Worm (Caenorhabditis elegans) whole organism, L3 larva: ENCODE data around the gene nas-13.
A peak's percentile ranks its signal among the peaks of the same experiment; 100 is the strongest.

Experiments
- ceh-82 ChIP-seq: fragments of 150-350 bp; optimal IDR thresholded peaks from 2 replicates; lab custom pipeline; 2014; ENCODE audit warnings: missing biosample characterization, missing genetic modification characterization
- daf-12 ChIP-seq: fragments of 150-350 bp; optimal IDR thresholded peaks from 2 replicates; lab custom pipeline; 2014; ENCODE audit warnings: missing biosample characterization, missing genetic modification reagents, missing genetic modification characterization
- elt-2 ChIP-seq: sonication (generic microtip); optimal IDR thresholded peaks from 2 replicates; lab custom pipeline; 2016; ENCODE audit warnings: missing genetic modification reagents, mild to moderate bottlenecking, missing genetic modification characterization, missing compliant biosample characterization
- elt-3 ChIP-seq, 3 experiments: fragments of 150-350 bp in 1 of 3; sonication (generic microtip) in 2 of 3; optimal IDR thresholded peaks; 2 replicates in 2 of 3; 4 replicates in 1 of 3; lab custom pipeline; 2014 to 2017; ENCODE audit warnings: missing biosample characterization in 3 of 3, missing genetic modification characterization in 3 of 3
- fkh-10 ChIP-seq: sonication (generic microtip); optimal IDR thresholded peaks from 2 replicates; lab custom pipeline; 2017; ENCODE audit warnings: missing biosample characterization, missing genetic modification reagents, missing genetic modification characterization
- lin-39 ChIP-seq: fragments of 150-350 bp; optimal IDR thresholded peaks from 2 replicates; lab custom pipeline; 2018; ENCODE audit warnings: missing biosample characterization, missing genetic modification reagents, missing genetic modification characterization
- mdl-1 ChIP-seq: fragments of 150-350 bp; optimal IDR thresholded peaks from 2 replicates; lab custom pipeline; 2014; ENCODE audit warnings: missing biosample characterization, missing genetic modification characterization
- nhr-76 ChIP-seq: fragments of 150-350 bp; sonication (generic microtip); optimal IDR thresholded peaks from 5 replicates; lab custom pipeline; 2014; ENCODE audit warnings: missing biosample characterization, missing genetic modification characterization
- nhr-77 ChIP-seq: fragments of 150-350 bp; optimal IDR thresholded peaks from 2 replicates; lab custom pipeline; 2014; ENCODE audit warnings: missing biosample characterization, missing genetic modification characterization
- snpc-4 ChIP-seq: fragments of 150-350 bp; optimal IDR thresholded peaks from 2 replicates; lab custom pipeline; 2014; ENCODE audit warnings: missing biosample characterization, missing genetic modification characterization
- unc-62 ChIP-seq: fragments of 150-350 bp; sonication (generic microtip); optimal IDR thresholded peaks from 4 replicates; lab custom pipeline; 2014; ENCODE audit warnings: missing biosample characterization, missing genetic modification reagents, missing genetic modification characterization
- ztf-4 ChIP-seq: fragments of 150-350 bp; optimal IDR thresholded peaks from 2 replicates; lab custom pipeline; 2014; ENCODE audit warnings: missing biosample characterization, missing genetic modification characterization

DNA sequence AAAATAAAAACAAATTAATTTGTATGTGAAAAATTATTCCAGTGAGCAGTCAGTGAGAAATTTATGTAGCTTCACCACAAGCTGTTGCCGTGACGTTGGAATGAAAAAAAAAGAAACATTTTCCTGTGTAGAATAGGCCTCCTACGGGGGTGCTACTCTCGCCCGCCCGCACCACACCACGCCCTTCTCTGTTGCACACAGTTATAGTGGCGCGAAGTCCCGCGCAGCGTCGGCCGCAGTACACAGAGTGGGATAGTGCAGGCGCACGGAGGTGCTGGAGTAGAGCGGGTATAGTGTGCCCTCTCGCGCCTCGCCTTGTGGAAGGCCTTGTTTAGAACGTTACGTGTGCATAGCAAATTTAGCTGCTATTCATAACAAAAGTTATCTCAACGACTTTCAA is 10.7 kb upstream of the nas-13 start:
- TF ChIP-seq daf-12 = no peak
- TF ChIP-seq snpc-4 (tag; lab: Kevin White, UChicago) = peak; percentile 85
- TF ChIP-seq mdl-1 = no peak
- TF ChIP-seq nhr-76 = no peak
- no peak for TF ChIP-seq fkh-10 (GFP tag; lab: Kevin White, UChicago)
- TF ChIP-seq nhr-77 = no peak
- no peak for TF ChIP-seq elt-2 (tag; lab: Kevin White, UChicago)
- no peak for TF ChIP-seq elt-3 (tag; optimal IDR thresholded peaks at IDR 0.05; lab: Kevin White, UChicago)
- TF ChIP-seq lin-39 (tag; lab: Kevin White, UChicago) = no peak
- no peak for TF ChIP-seq unc-62 (GFP tag; lab: Kevin White, UChicago)
- TF ChIP-seq ztf-4 (tag; lab: Kevin White, UChicago) = no peak
- no peak for TF ChIP-seq ceh-82 (tag; lab: Kevin White, UChicago)
